Comparison of ENCODE assay signal across 2 fruit fly cellular contexts in the genomic region with DNA sequence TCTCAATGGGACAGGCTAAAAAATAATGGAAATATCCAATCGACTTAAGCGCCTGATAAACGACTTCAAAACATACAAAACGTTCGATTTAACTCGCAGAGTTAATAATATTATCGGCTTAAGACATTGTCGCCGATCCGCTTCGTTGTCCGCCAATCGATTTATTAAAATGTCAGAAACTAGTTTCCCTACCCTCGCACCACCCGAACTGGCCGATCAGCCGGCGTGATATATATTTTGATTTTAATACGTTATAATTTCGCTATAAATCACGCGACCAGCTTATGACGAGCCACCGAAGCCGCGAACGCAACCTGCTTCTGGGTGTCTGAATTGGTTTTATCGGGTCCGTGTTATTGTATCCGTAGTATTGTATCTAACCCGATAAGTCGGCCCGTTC.
TF ChIP-seq lines count a peak whose summit lies in the region.

No protein-coding gene starts in this region.

- TF ChIP-seq CTCF in whole organism, embryonic (GFP tag; optimal IDR thresholded peaks at IDR 0.05; lab: Kevin White, UChicago): no peak

TF ChIP-seq in whole organism, embryonic, 481 proteins besides CTCF, POLR2A, EP300 and RAD21:
- TF ChIP-seq Bdp1 (GFP tag; optimal IDR thresholded peaks at IDR 0.05; lab: Kevin White, UChicago): no peak
- TF ChIP-seq CG13894 (tag; optimal IDR thresholded peaks at IDR 0.05; lab: Kevin White, UChicago): peak; percentile 84
- no peak for TF ChIP-seq bbx (GFP tag; IDR thresholded peaks at IDR 0.05; lab: Robert Waterston, UW; ENCODE audit: partially characterized antibody)
- no peak for TF ChIP-seq Scr (GFP tag; IDR thresholded peaks at IDR 0.05; lab: Robert Waterston, UW; ENCODE audit: partially characterized antibody)
- no peak for TF ChIP-seq Meics (GFP tag; optimal IDR thresholded peaks at IDR 0.05; lab: Kevin White, UChicago)
- peak; percentile 39 for TF ChIP-seq abd-A (tag; optimal IDR thresholded peaks at IDR 0.05; lab: Kevin White, UChicago)
- no peak for TF ChIP-seq H2.0 (GFP tag; IDR thresholded peaks at IDR 0.05; lab: Robert Waterston, UW)
- no peak for TF ChIP-seq cato (GFP tag; optimal IDR thresholded peaks at IDR 0.05; lab: Kevin White, UChicago; ENCODE audit: borderline replicate concordance)
- TF ChIP-seq NFAT (GFP tag; IDR thresholded peaks at IDR 0.05; lab: Robert Waterston, UW): no peak
- no peak for TF ChIP-seq CG16813 (GFP tag; IDR thresholded peaks at IDR 0.05; lab: Robert Waterston, UW; ENCODE audit: partially characterized antibody)
- no peak for TF ChIP-seq CG9876 (GFP tag; optimal IDR thresholded peaks at IDR 0.05; lab: Kevin White, UChicago)
- TF ChIP-seq CG5180 (GFP tag; optimal IDR thresholded peaks at IDR 0.05; lab: Kevin White, UChicago): no peak
- TF ChIP-seq CG8765 (GFP tag; IDR thresholded peaks at IDR 0.05; lab: Robert Waterston, UW): no peak
- no peak for TF ChIP-seq CG10959 (GFP tag; IDR thresholded peaks at IDR 0.05; lab: Robert Waterston, UW)
- TF ChIP-seq CG13287 (GFP tag; IDR thresholded peaks at IDR 0.05; lab: Robert Waterston, UW; ENCODE audit: partially characterized antibody): no peak
- TF ChIP-seq CG12299 (tag; optimal IDR thresholded peaks at IDR 0.05; lab: Kevin White, UChicago): no peak
- no peak for TF ChIP-seq Pdp1 (GFP tag; optimal IDR thresholded peaks at IDR 0.05; lab: Kevin White, UChicago)
- peak; percentile 63 for TF ChIP-seq sens (GFP tag; lab: Kevin White, UChicago)
- no peak for TF ChIP-seq gcm2 (GFP tag; optimal IDR thresholded peaks at IDR 0.05; lab: Kevin White, UChicago)
- no peak for TF ChIP-seq twi (tag; optimal IDR thresholded peaks at IDR 0.05; lab: Kevin White, UChicago)
- no peak for TF ChIP-seq maf-S (GFP tag; optimal IDR thresholded peaks at IDR 0.05; lab: Kevin White, UChicago)
- TF ChIP-seq CG34376 (GFP tag; optimal IDR thresholded peaks at IDR 0.05; lab: Kevin White, UChicago): no peak
- no peak for TF ChIP-seq CG12659 (GFP tag; optimal IDR thresholded peaks at IDR 0.05; lab: Kevin White, UChicago)
- no peak for TF ChIP-seq YL-1 (GFP tag; optimal IDR thresholded peaks at IDR 0.05; lab: Kevin White, UChicago)
- no peak for TF ChIP-seq dmrt11E (tag; optimal IDR thresholded peaks at IDR 0.05; lab: Kevin White, UChicago)
- TF ChIP-seq CG12071 (GFP tag; optimal IDR thresholded peaks at IDR 0.05; lab: Kevin White, UChicago): no peak
- no peak for TF ChIP-seq CG32772 (GFP tag; IDR thresholded peaks at IDR 0.05; lab: Robert Waterston, UW)
- TF ChIP-seq her (GFP tag; optimal IDR thresholded peaks at IDR 0.05; lab: Kevin White, UChicago): no peak
- no peak for TF ChIP-seq CG10267 (tag; optimal IDR thresholded peaks at IDR 0.05; lab: Kevin White, UChicago)
- TF ChIP-seq aop (GFP tag; IDR thresholded peaks at IDR 0.05; lab: Robert Waterston, UW): no peak
- TF ChIP-seq Ets65A (GFP tag; lab: Kevin White, UChicago): peak; percentile 40
- no peak for TF ChIP-seq CG32767 (GFP tag; IDR thresholded peaks at IDR 0.05; lab: Robert Waterston, UW)
- TF ChIP-seq zen2 (GFP tag; IDR thresholded peaks at IDR 0.05; lab: Robert Waterston, UW; ENCODE audit: partially characterized antibody): no peak
- peak; percentile 82 for TF ChIP-seq oc (tag; optimal IDR thresholded peaks at IDR 0.05; lab: Kevin White, UChicago)
- TF ChIP-seq slou (GFP tag; optimal IDR thresholded peaks at IDR 0.05; lab: Kevin White, UChicago): no peak
- TF ChIP-seq CG17802 (tag; optimal IDR thresholded peaks at IDR 0.05; lab: Kevin White, UChicago): no peak
- peak; percentile 14 for TF ChIP-seq CG15269 (tag; optimal IDR thresholded peaks at IDR 0.05; lab: Kevin White, UChicago)
- TF ChIP-seq danr (GFP tag; IDR thresholded peaks at IDR 0.05; lab: Robert Waterston, UW): no peak
- no peak for TF ChIP-seq tap (tag; optimal IDR thresholded peaks at IDR 0.05; lab: Kevin White, UChicago)
TF ChIP-seq in whole organism, embryonic: peak in this region for 6.

TF ChIP-seq in whole organism, prepupa, 60 proteins besides CTCF, POLR2A, EP300 and RAD21:
- TF ChIP-seq dsx (GFP tag; optimal IDR thresholded peaks at IDR 0.05; lab: Kevin White, UChicago; ENCODE audit: poor library complexity, severe bottlenecking) (peak; percentile 29), CG1621 (tag; optimal IDR thresholded peaks at IDR 0.05; lab: Kevin White, UChicago) (no peak)
TF ChIP-seq in whole organism, prepupa: peak in this region for 1.
